Fruit fly (Drosophila melanogaster): ENCODE measurements around the gene CG43784.
"Not testable (repeated sequence)": the region's sequence is repeated elsewhere in the genome, so short reads cannot be mapped to it uniquely, and the experiment has no call there.

The CG43784 gene

DNA sequence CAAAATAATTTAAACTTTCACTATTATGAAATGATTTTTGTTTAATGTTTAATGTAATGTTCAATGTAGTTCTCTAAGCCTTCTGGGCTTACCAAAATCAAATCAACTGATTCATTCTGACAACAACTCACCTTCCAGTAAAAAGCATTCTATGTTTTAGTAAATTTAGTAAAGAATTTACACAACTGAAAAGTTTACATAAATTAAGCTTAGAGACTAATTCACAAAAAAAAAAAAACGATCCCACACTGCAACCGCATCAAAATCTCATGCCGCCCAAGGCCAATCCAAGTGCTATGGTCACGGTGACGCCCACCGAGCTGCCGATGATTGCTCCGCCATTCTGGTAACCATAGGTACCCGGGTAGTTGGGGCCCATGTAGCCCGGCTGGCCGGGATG is 43.0 kb downstream of the CG43784 start, which contains the start of gene CG45487:
Gene CG45487 (minus strand): TSS at position 101 of the 400 bp plus-strand sequence.
- not testable (repeated sequence) for TF ChIP-seq Dll (optimal IDR thresholded peaks at IDR 0.05); usp (GFP tag; optimal IDR thresholded peaks at IDR 0.05); CG8478 (optimal IDR thresholded peaks at IDR 0.05)

DNA sequence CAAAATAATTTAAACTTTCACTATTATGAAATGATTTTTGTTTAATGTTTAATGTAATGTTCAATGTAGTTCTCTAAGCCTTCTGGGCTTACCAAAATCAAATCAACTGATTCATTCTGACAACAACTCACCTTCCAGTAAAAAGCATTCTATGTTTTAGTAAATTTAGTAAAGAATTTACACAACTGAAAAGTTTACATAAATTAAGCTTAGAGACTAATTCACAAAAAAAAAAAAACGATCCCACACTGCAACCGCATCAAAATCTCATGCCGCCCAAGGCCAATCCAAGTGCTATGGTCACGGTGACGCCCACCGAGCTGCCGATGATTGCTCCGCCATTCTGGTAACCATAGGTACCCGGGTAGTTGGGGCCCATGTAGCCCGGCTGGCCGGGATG is 48.1 kb downstream of the CG43784 start, which contains the start of gene CG45486:
Gene CG45486 (minus strand): TSS at position 101 of the 400 bp plus-strand sequence.
- TF ChIP-seq usp (GFP tag; optimal IDR thresholded peaks at IDR 0.05); psq (optimal IDR thresholded peaks at IDR 0.05); pan (optimal IDR thresholded peaks at IDR 0.05): not testable (repeated sequence)

All from whole organism.